Worm (Caenorhabditis elegans): ENCODE measurements around the gene C36E8.4.

The C36E8.4 gene

ce11 chrIII:4018095-4018498, 6.0 kb downstream of the C36E8.4 start (continued):
- TF ChIP-seq pqm-1 (tag; optimal IDR thresholded peaks at IDR 0.05), result no peak

- TF ChIP-seq lin-15B (tag; optimal IDR thresholded peaks at IDR 0.05), result no peak
- peak; percentile 80 for TF ChIP-seq elt-2 (tag; optimal IDR thresholded peaks at IDR 0.05)
- TF ChIP-seq snpc-4 (tag; optimal IDR thresholded peaks at IDR 0.05), result peak; percentile 42
- no peak for TF ChIP-seq eor-1 (tag; optimal IDR thresholded peaks at IDR 0.05)
- TF ChIP-seq nhr-23 (tag; optimal IDR thresholded peaks at IDR 0.05), result peak; percentile 6
- no peak for TF ChIP-seq mml-1 (tag; optimal IDR thresholded peaks at IDR 0.05)
- TF ChIP-seq fos-1 (tag; optimal IDR thresholded peaks at IDR 0.05), result no peak
- no peak for TF ChIP-seq sea-2 (GFP tag; optimal IDR thresholded peaks at IDR 0.05)
- no peak for TF ChIP-seq nhr-67 (tag; optimal IDR thresholded peaks at IDR 0.05)
- no peak for TF ChIP-seq nhr-28 (tag; optimal IDR thresholded peaks at IDR 0.05)
- peak; percentile 31 for TF ChIP-seq nhr-25 (tag; optimal IDR thresholded peaks at IDR 0.05)
- TF ChIP-seq pha-4 (tag; optimal IDR thresholded peaks at IDR 0.05), result peak; percentile 17
- no peak for TF ChIP-seq daf-12 (tag; optimal IDR thresholded peaks at IDR 0.05)
- no peak for TF ChIP-seq fkh-10 (GFP tag; optimal IDR thresholded peaks at IDR 0.05)
- no peak for TF ChIP-seq elt-3 (tag; optimal IDR thresholded peaks at IDR 0.05)
- no peak for TF ChIP-seq jun-1 (tag; optimal IDR thresholded peaks at IDR 0.05)
- no peak for TF ChIP-seq nhr-77 (tag; optimal IDR thresholded peaks at IDR 0.05)
- TF ChIP-seq egl-5 (tag; optimal IDR thresholded peaks at IDR 0.05), result no peak
- no peak for TF ChIP-seq ama-1 (optimal IDR thresholded peaks at IDR 0.05)
- peak; percentile 81 for TF ChIP-seq lin-39 (tag; optimal IDR thresholded peaks at IDR 0.05)
- no peak for TF ChIP-seq mdl-1 (tag; optimal IDR thresholded peaks at IDR 0.05)
- no peak for TF ChIP-seq ztf-4 (tag; optimal IDR thresholded peaks at IDR 0.05)
- TF ChIP-seq zag-1 (tag; optimal IDR thresholded peaks at IDR 0.05), result no peak
- TF ChIP-seq pqm-1 (tag; optimal IDR thresholded peaks at IDR 0.05), result peak; percentile 57
- TF ChIP-seq nhr-76 (tag; optimal IDR thresholded peaks at IDR 0.05), result no peak
- TF ChIP-seq hmg-11 (tag; optimal IDR thresholded peaks at IDR 0.05), result no peak
- no peak for TF ChIP-seq ceh-28 (tag; optimal IDR thresholded peaks at IDR 0.05)
- no peak for TF ChIP-seq lsy-12 (tag; optimal IDR thresholded peaks at IDR 0.05)
- no peak for TF ChIP-seq ztf-11 (tag; optimal IDR thresholded peaks at IDR 0.05)
- no peak for TF ChIP-seq ceh-82 (tag; optimal IDR thresholded peaks at IDR 0.05)
- TF ChIP-seq nhr-237 (tag; optimal IDR thresholded peaks at IDR 0.05), result no peak
- TF ChIP-seq skn-1 (tag; optimal IDR thresholded peaks at IDR 0.05), result no peak
- no peak for TF ChIP-seq tbx-2 (tag; optimal IDR thresholded peaks at IDR 0.05)
- TF ChIP-seq nfya-1 (tag; optimal IDR thresholded peaks at IDR 0.05; ENCODE audit: insufficient read depth), result peak; percentile 63
- no peak for TF ChIP-seq nhr-12 (tag; optimal IDR thresholded peaks at IDR 0.05)
- TF ChIP-seq unc-39 (tag; optimal IDR thresholded peaks at IDR 0.05), result no peak
- no peak for TF ChIP-seq egl-27 (tag; optimal IDR thresholded peaks at IDR 0.05)
- TF ChIP-seq fkh-2 (tag; optimal IDR thresholded peaks at IDR 0.05), result no peak
- no peak for TF ChIP-seq nhr-11 (tag; optimal IDR thresholded peaks at IDR 0.05)
- TF ChIP-seq unc-62 (GFP tag; optimal IDR thresholded peaks at IDR 0.05), result no peak
- no peak for TF ChIP-seq R02D3.7 (tag; optimal IDR thresholded peaks at IDR 0.05)
- TF ChIP-seq aly-2 (tag; optimal IDR thresholded peaks at IDR 0.05), result no peak
- no peak for TF ChIP-seq ceh-16 (tag; optimal IDR thresholded peaks at IDR 0.05)
- no peak for TF ChIP-seq nhr-43 (tag; optimal IDR thresholded peaks at IDR 0.05; ENCODE audit: poor library complexity, severe bottlenecking)
- TF ChIP-seq elt-1 (tag; optimal IDR thresholded peaks at IDR 0.05), result no peak
- no peak for TF ChIP-seq ZK546.5 (tag; optimal IDR thresholded peaks at IDR 0.05)
- no peak for TF ChIP-seq ceh-9 (tag; optimal IDR thresholded peaks at IDR 0.05)
Measured at ce11 chrIII:4018591-4019580, 6.8 kb downstream of the C36E8.4 start.
